Fruit fly (Drosophila melanogaster) Kc167 (cell line): ENCODE data around the gene Ask1.

Experiments
- Myc ChIP-seq: fragments of >200 bp; optimal IDR thresholded peaks from 2 replicates; lab custom pipeline; 2017; ENCODE audit warnings: missing external identifiers
- h ChIP-seq: fragments of >200 bp; optimal IDR thresholded peaks from 3 replicates; lab custom pipeline; 2018; ENCODE audit warnings: missing external identifiers
- psq ChIP-seq: fragments of >200 bp; optimal IDR thresholded peaks from 2 replicates; lab custom pipeline; 2017; ENCODE audit warnings: missing external identifiers
- ttk ChIP-seq: sonication (Bioruptor generic); optimal IDR thresholded peaks from 2 replicates; lab custom pipeline; 2017; ENCODE audit warnings: missing external identifiers

Ask1 gene

DNA sequence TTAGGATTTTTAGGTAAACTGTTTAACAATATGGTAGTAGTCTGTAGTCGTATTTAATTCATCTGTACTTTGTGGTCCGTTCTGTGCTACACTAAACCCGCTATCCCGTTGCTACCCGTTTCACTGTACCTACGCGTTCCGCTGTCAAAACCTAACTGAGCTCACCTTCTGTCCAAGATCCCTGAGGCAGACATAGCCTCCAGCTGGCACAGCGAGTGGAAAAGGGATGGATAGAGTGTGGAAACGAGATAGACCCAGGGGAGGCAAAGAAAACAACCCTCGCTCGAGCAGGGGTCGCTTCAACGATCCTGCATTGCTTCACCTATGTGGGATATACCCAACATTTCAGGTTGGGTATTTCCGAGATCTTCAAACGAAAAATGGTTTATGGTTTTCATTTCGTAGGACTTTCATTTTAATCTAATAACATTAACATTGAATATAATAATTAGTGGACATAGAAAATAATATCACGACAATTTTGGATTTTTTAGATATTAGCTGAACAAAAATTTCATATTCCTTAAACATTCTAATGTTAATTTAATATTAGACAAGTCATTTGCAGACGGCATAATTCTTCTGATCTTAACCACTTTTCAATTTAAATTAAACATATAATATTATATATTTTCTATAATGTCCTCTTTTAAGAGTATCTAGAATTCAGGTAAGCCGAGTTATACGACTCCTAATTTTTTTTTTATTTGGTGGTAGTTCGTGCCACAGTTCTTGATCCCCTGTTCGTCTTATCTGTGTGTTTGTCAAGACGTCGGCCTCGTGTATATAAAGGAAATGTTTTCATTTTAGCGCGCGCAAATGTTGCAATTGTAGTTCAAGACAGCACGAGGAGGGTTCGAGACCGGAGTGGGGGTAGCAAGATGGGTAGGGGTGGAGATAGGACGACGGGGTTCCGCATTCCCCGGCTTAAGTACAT is 55.6 kb downstream of the Ask1 start, which contains the start of gene mira:
mira (minus strand) TSS at position 281 of the 937 bp plus-strand sequence.
- no peak for TF ChIP-seq h (lab: Kevin White, UChicago)
- TF ChIP-seq ttk (lab: Kevin White, UChicago), result no peak
- no peak for TF ChIP-seq psq (lab: Kevin White, UChicago)
- TF ChIP-seq Myc (lab: Kevin White, UChicago), result no peak
